Fruit fly (Drosophila melanogaster) whole organism, pupa: ENCODE measurements around the gene PyK.

ENCODE experiments used
- CG10348 ChIP-seq: fragments of 200-800 bp; sonication (Bioruptor generic); IDR thresholded peaks from 2 replicates; pipeline ENCODE4 v1.3.6; 2022; ENCODE audit warnings: missing biosample characterization, missing genetic modification characterization
- CG12605 ChIP-seq: fragments of 200-800 bp; sonication (Bioruptor generic); IDR thresholded peaks from 2 replicates; pipeline ENCODE4 v1.3.6; 2022; ENCODE audit warnings: missing biosample characterization, missing genetic modification characterization
- CG13204 ChIP-seq: fragments of 200-800 bp; sonication (Bioruptor generic); optimal IDR thresholded peaks from 2 replicates; lab custom pipeline; 2018; ENCODE audit warnings: missing biosample characterization, mild to moderate bottlenecking, missing genetic modification characterization, moderate library complexity
- CG14655 ChIP-seq: fragments of 200-800 bp; sonication (Bioruptor generic); optimal IDR thresholded peaks from 3 replicates; lab custom pipeline; 2017; ENCODE audit warnings: mild to moderate bottlenecking, missing biosample characterization, missing genetic modification reagents, missing genetic modification characterization
- CG15710 ChIP-seq: fragments of 200-800 bp; sonication (Bioruptor generic); optimal IDR thresholded peaks from 2 replicates; lab custom pipeline; 2018; ENCODE audit warnings: missing biosample characterization, mild to moderate bottlenecking, missing genetic modification characterization, moderate library complexity
- CG17806 ChIP-seq: fragments of 200-800 bp; sonication (Bioruptor generic); optimal IDR thresholded peaks from 2 replicates; lab custom pipeline; 2018; ENCODE audit warnings: missing biosample characterization, mild to moderate bottlenecking, missing genetic modification characterization, moderate library complexity
- CG32121 ChIP-seq: fragments of 200-800 bp; sonication (Bioruptor generic); IDR thresholded peaks from 2 replicates; pipeline ENCODE4 v1.3.6; 2022; ENCODE audit warnings: missing biosample characterization, missing genetic modification characterization
- CG34367 ChIP-seq: fragments of 200-800 bp; sonication (Bioruptor generic); optimal IDR thresholded peaks from 2 replicates; lab custom pipeline; 2018; ENCODE audit warnings: missing biosample characterization, mild to moderate bottlenecking, missing genetic modification characterization
- CG4496 ChIP-seq: fragments of 200-800 bp; sonication (Bioruptor generic); IDR thresholded peaks from 3 replicates; pipeline ENCODE4 v1.3.6; 2022; ENCODE audit warnings: missing biosample characterization, missing genetic modification characterization
- CG8159 ChIP-seq: fragments of 200-800 bp; sonication (Bioruptor generic); optimal IDR thresholded peaks from 3 replicates; lab custom pipeline; 2018; ENCODE audit warnings: missing biosample characterization, mild to moderate bottlenecking, missing genetic modification characterization, moderate library complexity
- CG8301 ChIP-seq: fragments of 200-800 bp; sonication (Bioruptor generic); optimal IDR thresholded peaks from 2 replicates; lab custom pipeline; 2018; ENCODE audit warnings: missing biosample characterization, mild to moderate bottlenecking, missing genetic modification characterization
- CG9948 ChIP-seq: fragments of 200-800 bp; sonication (Bioruptor generic); optimal IDR thresholded peaks from 2 replicates; lab custom pipeline; 2018; ENCODE audit warnings: missing biosample characterization, mild to moderate bottlenecking, missing genetic modification characterization, moderate library complexity
- D1 ChIP-seq: fragments of 200-800 bp; sonication (Bioruptor generic); optimal IDR thresholded peaks from 2 replicates; lab custom pipeline; 2018; ENCODE audit warnings: missing biosample characterization, mild to moderate bottlenecking, missing genetic modification characterization, moderate library complexity
- EcR ChIP-seq: fragments of 200-800 bp; sonication (Bioruptor generic); optimal IDR thresholded peaks from 3 replicates; lab custom pipeline; 2019; ENCODE audit warnings: missing biosample characterization, missing genetic modification characterization, mild to moderate bottlenecking, moderate library complexity, missing genetic modification reagents
- Ets98B ChIP-seq: fragments of 200-800 bp; sonication (Bioruptor generic); IDR thresholded peaks from 2 replicates; pipeline ENCODE4 v1.3.6; 2022; ENCODE audit warnings: missing biosample characterization, missing genetic modification characterization
- Pif1A ChIP-seq: fragments of 200-800 bp; sonication (Bioruptor generic); optimal IDR thresholded peaks from 3 replicates; lab custom pipeline; 2016; ENCODE audit warnings: missing biosample characterization, missing genetic modification characterization
- Pif1B ChIP-seq: fragments of 200-800 bp; sonication (Bioruptor generic); optimal IDR thresholded peaks from 3 replicates; lab custom pipeline; 2016; ENCODE audit warnings: missing biosample characterization, missing genetic modification characterization
- Snoo ChIP-seq: fragments of 200-800 bp; sonication (Bioruptor generic); optimal IDR thresholded peaks from 3 replicates; lab custom pipeline; 2017; ENCODE audit warnings: missing biosample characterization, mild to moderate bottlenecking, missing genetic modification characterization, inconsistent platforms
- fd96Ca ChIP-seq: fragments of 200-800 bp; sonication (Bioruptor generic); IDR thresholded peaks from 3 replicates; pipeline ENCODE4 v1.3.6; 2022; ENCODE audit warnings: missing biosample characterization, missing genetic modification characterization
- gl ChIP-seq: fragments of 200-800 bp; sonication (Bioruptor generic); optimal IDR thresholded peaks from 2 replicates; lab custom pipeline; 2018; ENCODE audit warnings: missing biosample characterization, mild to moderate bottlenecking, missing genetic modification characterization
- rn ChIP-seq: fragments of 200-800 bp; sonication (Bioruptor generic); IDR thresholded peaks from 2 replicates; pipeline ENCODE4 v1.3.6; 2022; ENCODE audit warnings: missing biosample characterization, missing genetic modification characterization

PyK gene

dm6 chr3R:22330512-22331119, 36.7 kb upstream of the PyK start, which contains the start of gene CG33721:
CG33721 (plus strand) TSS chr3R:22331069.
- no peak for TF ChIP-seq CG4496
- no peak for TF ChIP-seq CG8301 (tag; lab: Kevin White, UChicago)
- no peak for TF ChIP-seq CG32121
- no peak for TF ChIP-seq gl (tag; lab: Kevin White, UChicago)
- TF ChIP-seq Pif1A (GFP tag; lab: Kevin White, UChicago), result no peak

dm6 chr3R:22331691-22332090, 35.6 kb upstream of the PyK start, which contains the start of gene CG13862:
CG13862 (plus strand) TSS chr3R:22331991.
- TF ChIP-seq Snoo (tag; lab: Kevin White, UChicago) (no peak), rn (GFP tag; lab: Robert Waterston, UW) (no peak), CG9948 (tag; lab: Kevin White, UChicago) (no peak), CG10348 (GFP tag; lab: Robert Waterston, UW) (no peak), gl (tag; lab: Kevin White, UChicago) (no peak), CG17806 (tag; lab: Kevin White, UChicago) (no peak), Pif1A (GFP tag; lab: Kevin White, UChicago) (no peak), Pif1B (GFP tag; lab: Kevin White, UChicago) (no peak), D1 (no peak), CG13204 (no peak), CG14655 (GFP tag; lab: Kevin White, UChicago) (no peak), fd96Ca (GFP tag; lab: Robert Waterston, UW) (no peak), CG4496 (no peak), CG15710 (tag; lab: Kevin White, UChicago) (no peak)
- TF ChIP-seq, all 21 proteins: peak for 0

dm6 chr3R:22334050-22334449, 33.3 kb upstream of the PyK start, which contains the start of gene CG5391:
CG5391 (minus strand) TSS chr3R:22334150.
- no peak for TF ChIP-seq rn (GFP tag; lab: Robert Waterston, UW)
- no peak for TF ChIP-seq EcR (GFP tag; lab: Kevin White, UChicago)
- no peak for TF ChIP-seq fd96Ca (GFP tag; lab: Robert Waterston, UW)
- TF ChIP-seq CG4496, result no peak
- TF ChIP-seq Snoo (tag; lab: Kevin White, UChicago), result no peak
- no peak for TF ChIP-seq D1
- no peak for TF ChIP-seq CG8301 (tag; lab: Kevin White, UChicago)
- no peak for TF ChIP-seq CG34367 (tag; lab: Kevin White, UChicago)
- no peak for TF ChIP-seq CG13204
- TF ChIP-seq gl (tag; lab: Kevin White, UChicago), result no peak

- TF ChIP-seq CG4496, result peak; percentile 76; the same call in 2 of the 3 replicates
- TF ChIP-seq Pif1B (GFP tag; lab: Kevin White, UChicago), result peak; percentile 53
- no peak; the same call in 1 of the 2 replicates for TF ChIP-seq CG32121
- no peak for TF ChIP-seq EcR (GFP tag; lab: Kevin White, UChicago)
- peak; percentile 49 for TF ChIP-seq gl (tag; lab: Kevin White, UChicago)
- TF ChIP-seq rn (GFP tag; lab: Robert Waterston, UW), result peak; percentile 42; the same call in 1 of the 2 replicates
- peak; percentile 69 for TF ChIP-seq CG14655 (GFP tag; lab: Kevin White, UChicago)
- no peak for TF ChIP-seq D1
- peak; percentile 71; the same call in 2 of the 3 replicates for TF ChIP-seq fd96Ca (GFP tag; lab: Robert Waterston, UW)
- TF ChIP-seq CG8301 (tag; lab: Kevin White, UChicago), result peak; percentile 58
- peak; percentile 76 for TF ChIP-seq CG15710 (tag; lab: Kevin White, UChicago)
- TF ChIP-seq CG9948 (tag; lab: Kevin White, UChicago), result peak; percentile 61
- TF ChIP-seq CG12605 (GFP tag; lab: Robert Waterston, UW), result no peak
- TF ChIP-seq Pif1A (GFP tag; lab: Kevin White, UChicago), result peak; percentile 71
- peak; percentile 77 for TF ChIP-seq CG8159 (tag; lab: Kevin White, UChicago)
- TF ChIP-seq CG17806 (tag; lab: Kevin White, UChicago), result peak; percentile 70
- TF ChIP-seq CG10348 (GFP tag; lab: Robert Waterston, UW), result no peak
- peak; percentile 64 for TF ChIP-seq Snoo (tag; lab: Kevin White, UChicago)
- TF ChIP-seq Ets98B (GFP tag; lab: Robert Waterston, UW), result peak; percentile 57; the same call in 1 of the 2 replicates
- TF ChIP-seq CG34367 (tag; lab: Kevin White, UChicago), result peak; percentile 49
- TF ChIP-seq CG13204, result peak; percentile 55
- TF ChIP-seq, all 21 proteins: peak for 16
Observed at dm6 chr3R:22339510-22339909, 27.8 kb upstream of the PyK start.

dm6 chr3R:22340207-22340606, 27.1 kb upstream of the PyK start, which contains the start of gene CG5388:
CG5388 (minus strand) TSS chr3R:22340307.
- TF ChIP-seq CG34367 (tag; lab: Kevin White, UChicago) (no peak), CG10348 (GFP tag; lab: Robert Waterston, UW) (no peak), Pif1B (GFP tag; lab: Kevin White, UChicago) (no peak), EcR (GFP tag; lab: Kevin White, UChicago) (no peak), CG32121 (no peak), rn (GFP tag; lab: Robert Waterston, UW) (no peak), CG14655 (GFP tag; lab: Kevin White, UChicago) (no peak), Pif1A (GFP tag; lab: Kevin White, UChicago) (no peak), CG15710 (tag; lab: Kevin White, UChicago) (no peak), CG4496 (no peak)

- TF ChIP-seq Pif1A (GFP tag; lab: Kevin White, UChicago), result no peak
- TF ChIP-seq CG15710 (tag; lab: Kevin White, UChicago), result no peak
- no peak for TF ChIP-seq gl (tag; lab: Kevin White, UChicago)
- TF ChIP-seq CG8301 (tag; lab: Kevin White, UChicago), result no peak
- TF ChIP-seq CG14655 (GFP tag; lab: Kevin White, UChicago), result no peak
- TF ChIP-seq CG34367 (tag; lab: Kevin White, UChicago), result no peak
- TF ChIP-seq Pif1B (GFP tag; lab: Kevin White, UChicago), result no peak
- no peak for TF ChIP-seq Snoo (tag; lab: Kevin White, UChicago)
- no peak for TF ChIP-seq CG32121
- TF ChIP-seq rn (GFP tag; lab: Robert Waterston, UW), result no peak
- TF ChIP-seq EcR (GFP tag; lab: Kevin White, UChicago), result no peak
- TF ChIP-seq CG17806 (tag; lab: Kevin White, UChicago), result no peak
- no peak for TF ChIP-seq CG12605 (GFP tag; lab: Robert Waterston, UW)
- TF ChIP-seq CG10348 (GFP tag; lab: Robert Waterston, UW), result no peak
- no peak for TF ChIP-seq D1
- TF ChIP-seq CG8159 (tag; lab: Kevin White, UChicago), result no peak
- TF ChIP-seq CG9948 (tag; lab: Kevin White, UChicago), result no peak
- no peak for TF ChIP-seq Ets98B (GFP tag; lab: Robert Waterston, UW)
- TF ChIP-seq CG4496, result no peak
Observed at dm6 chr3R:22341652-22342051, 25.7 kb upstream of the PyK start.
